Worm (Caenorhabditis elegans) whole organism, L4 larva: ENCODE results near the gene oac-3.

Experiments used
- F49E8.2 ChIP-seq: sonication (generic microtip); optimal IDR thresholded peaks from 2 replicates; lab custom pipeline; 2016; ENCODE audit warnings: missing compliant biosample characterization, mild to moderate bottlenecking, missing genetic modification characterization, borderline replicate concordance
- ceh-82 ChIP-seq: sonication (generic microtip); optimal IDR thresholded peaks from 2 replicates; lab custom pipeline; 2017; ENCODE audit warnings: missing biosample characterization, missing genetic modification characterization
- cey-2 ChIP-seq: sonication (generic microtip); optimal IDR thresholded peaks from 3 replicates; lab custom pipeline; 2017; ENCODE audit warnings: missing genetic modification characterization, mild to moderate bottlenecking, missing compliant biosample characterization, antibody characterized with exemption, borderline replicate concordance; ENCODE audit not compliant: insufficient read depth
- dpl-1 ChIP-seq: fragments of 150-350 bp; optimal IDR thresholded peaks from 2 replicates; lab custom pipeline; 2014; ENCODE audit warnings: missing biosample characterization, missing genetic modification reagents, missing genetic modification characterization
- duxl-1 ChIP-seq: sonication (generic microtip); optimal IDR thresholded peaks from 2 replicates; lab custom pipeline; 2016; ENCODE audit warnings: mild to moderate bottlenecking, missing genetic modification characterization, moderate library complexity, missing compliant biosample characterization; ENCODE audit not compliant: poor library complexity
- hif-1 ChIP-seq, 2 experiments: sonication (generic microtip); optimal IDR thresholded peaks; 2 replicates each; lab custom pipeline; 2016 to 2017; ENCODE audit warnings: missing compliant biosample characterization in 2 of 2, missing genetic modification characterization in 2 of 2, missing genetic modification reagents in 2 of 2, missing genotype in 2 of 2, mild to moderate bottlenecking in 1 of 2
- jun-1 ChIP-seq: fragments of 150-350 bp; optimal IDR thresholded peaks from 2 replicates; lab custom pipeline; 2014; ENCODE audit warnings: missing biosample characterization, missing genetic modification reagents, missing genetic modification characterization
- lin-15B ChIP-seq: fragments of 150-350 bp; sonication (generic microtip); optimal IDR thresholded peaks from 3 replicates; lab custom pipeline; 2014; ENCODE audit warnings: missing biosample characterization, missing genetic modification characterization
- lin-39 ChIP-seq: fragments of 150-350 bp; optimal IDR thresholded peaks from 2 replicates; lab custom pipeline; 2014; ENCODE audit warnings: missing biosample characterization, missing genetic modification reagents, missing genetic modification characterization
- nhr-10 ChIP-seq: fragments of 150-350 bp; optimal IDR thresholded peaks from 2 replicates; lab custom pipeline; 2014; ENCODE audit warnings: missing biosample characterization, missing genetic modification characterization
- nhr-11 ChIP-seq: fragments of 150-350 bp; optimal IDR thresholded peaks from 2 replicates; lab custom pipeline; 2014; ENCODE audit warnings: missing biosample characterization, missing genetic modification characterization
- nhr-111 ChIP-seq: fragments of 200-800 bp; sonication (Bioruptor generic); optimal IDR thresholded peaks from 2 replicates; lab custom pipeline; 2018; ENCODE audit warnings: mild to moderate bottlenecking, missing genetic modification characterization, missing compliant biosample characterization
- snpc-4 ChIP-seq: fragments of 150-350 bp; optimal IDR thresholded peaks from 2 replicates; lab custom pipeline; 2014; ENCODE audit warnings: missing biosample characterization, missing genetic modification characterization
- zip-2 ChIP-seq: fragments of 150-350 bp; optimal IDR thresholded peaks from 2 replicates; lab custom pipeline; 2014; ENCODE audit warnings: missing biosample characterization, missing genetic modification characterization

- no peak for TF ChIP-seq cey-2 (tag; lab: Kevin White, UChicago)
- no peak for TF ChIP-seq dpl-1 (GFP tag; lab: Kevin White, UChicago)
- TF ChIP-seq lin-15B (tag; lab: Kevin White, UChicago), result no peak
- TF ChIP-seq snpc-4 (tag; lab: Kevin White, UChicago), result no peak
- no peak for TF ChIP-seq F49E8.2
- TF ChIP-seq lin-39 (tag; lab: Kevin White, UChicago), result no peak
- TF ChIP-seq zip-2, result no peak
- no peak for TF ChIP-seq nhr-10 (tag; lab: Kevin White, UChicago)
- no peak for TF ChIP-seq ceh-82
- no peak for TF ChIP-seq jun-1 (tag; lab: Kevin White, UChicago)
- TF ChIP-seq duxl-1 (tag; lab: Kevin White, UChicago), result no peak
- no peak for TF ChIP-seq hif-1 (tag; optimal IDR thresholded peaks at IDR 0.05; lab: Kevin White, UChicago)
- no peak for TF ChIP-seq nhr-111 (GFP tag; lab: Kevin White, UChicago)
- no peak for TF ChIP-seq nhr-11 (tag; lab: Kevin White, UChicago)
Observed at ce11 chrV:13931225-13931624, 31.9 kb downstream of the oac-3 start, which contains the start of gene C06B3.16.
